Worm (Caenorhabditis elegans): Measurements from ENCODE around the gene R53.4.

Gene R53.4

ce11 chrII:10016013-10016412 lies 48.2 kb upstream of the R53.4 start, which contains the start of gene lec-2 (continued):
- TF ChIP-seq elt-2 (tag; optimal IDR thresholded peaks at IDR 0.05) (no peak), unc-130 (tag; optimal IDR thresholded peaks at IDR 0.05) (no peak), C16A3.4 (tag; optimal IDR thresholded peaks at IDR 0.05) (no peak), dpl-1 (GFP tag; optimal IDR thresholded peaks at IDR 0.05) (no peak), lin-14 (GFP tag; optimal IDR thresholded peaks at IDR 0.05) (peak; percentile 74), aly-2 (tag; optimal IDR thresholded peaks at IDR 0.05) (no peak), pax-3 (tag; optimal IDR thresholded peaks at IDR 0.05) (peak; percentile 11), unc-30 (tag; optimal IDR thresholded peaks at IDR 0.05) (no peak), nhr-12 (tag; optimal IDR thresholded peaks at IDR 0.05) (no peak), fkh-8 (tag; optimal IDR thresholded peaks at IDR 0.05) (peak; percentile 83), lin-35 (GFP tag; optimal IDR thresholded peaks at IDR 0.05) (peak in 1 of 2 experiments; percentile 8), nhr-20 (tag; optimal IDR thresholded peaks at IDR 0.05) (peak; percentile 44), C04F5.9 (tag; optimal IDR thresholded peaks at IDR 0.05) (no peak), efl-1 (optimal IDR thresholded peaks at IDR 0.05) (no peak), efl-1 (GFP tag; optimal IDR thresholded peaks at IDR 0.05 in 1 of 2) (peak in 1 of 2 experiments; percentile 84), fkh-4 (tag; optimal IDR thresholded peaks at IDR 0.05; ENCODE audit: borderline replicate concordance) (no peak), nhr-84 (tag; optimal IDR thresholded peaks at IDR 0.05) (no peak), snpc-4 (tag; optimal IDR thresholded peaks at IDR 0.05) (no peak), lin-39 (tag; optimal IDR thresholded peaks at IDR 0.05) (no peak), nhr-11 (tag; optimal IDR thresholded peaks at IDR 0.05) (no peak), skn-1 (tag; optimal IDR thresholded peaks at IDR 0.05) (no peak), lin-15B (tag; optimal IDR thresholded peaks at IDR 0.05) (no peak), nhr-90 (tag; optimal IDR thresholded peaks at IDR 0.05; ENCODE audit: poor library complexity) (no peak), ceh-8 (GFP tag; optimal IDR thresholded peaks at IDR 0.05) (no peak), F16B12.6 (tag; optimal IDR thresholded peaks at IDR 0.05) (no peak), tbx-2 (tag; optimal IDR thresholded peaks at IDR 0.05) (peak; percentile 28), grh-1 (GFP tag; IDR thresholded peaks at IDR 0.05) (no peak), ztf-4 (tag; optimal IDR thresholded peaks at IDR 0.05) (no peak), nhr-71 (tag; optimal IDR thresholded peaks at IDR 0.05) (peak; percentile 45), nhr-85 (tag) (no peak), nhr-47 (tag; optimal IDR thresholded peaks at IDR 0.05) (peak; percentile 22)

DNA sequence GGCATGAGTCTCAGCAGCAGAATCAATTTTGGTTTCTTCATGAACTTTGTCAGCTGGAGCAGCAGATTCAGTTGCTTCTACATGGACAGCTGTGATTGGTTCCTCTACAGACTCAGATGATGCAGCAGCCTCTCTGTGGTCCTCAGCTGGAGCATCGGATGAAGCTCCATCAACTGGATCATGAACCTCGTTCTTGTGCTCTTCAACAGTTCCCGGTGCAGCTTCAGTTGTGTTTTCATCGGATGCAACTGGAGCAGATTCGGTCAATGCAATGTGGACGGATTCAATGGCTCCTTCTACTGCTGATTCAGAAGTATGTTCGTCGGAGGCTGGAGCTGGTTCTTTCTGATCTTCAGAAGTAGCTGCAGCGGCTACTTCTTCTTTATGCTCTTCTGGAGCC lies 46.5 kb upstream of the R53.4 start:
- TF ChIP-seq ceh-82 (tag; optimal IDR thresholded peaks at IDR 0.05) (no peak), hlh-4 (tag; optimal IDR thresholded peaks at IDR 0.05) (no peak), nhr-76 (tag; optimal IDR thresholded peaks at IDR 0.05) (no peak), pqm-1 (tag; optimal IDR thresholded peaks at IDR 0.05) (no peak), efl-1 (optimal IDR thresholded peaks at IDR 0.05) (no peak), efl-1 (GFP tag; optimal IDR thresholded peaks at IDR 0.05 in 1 of 2) (peak in 1 of 2 experiments; percentile 92)

DNA sequence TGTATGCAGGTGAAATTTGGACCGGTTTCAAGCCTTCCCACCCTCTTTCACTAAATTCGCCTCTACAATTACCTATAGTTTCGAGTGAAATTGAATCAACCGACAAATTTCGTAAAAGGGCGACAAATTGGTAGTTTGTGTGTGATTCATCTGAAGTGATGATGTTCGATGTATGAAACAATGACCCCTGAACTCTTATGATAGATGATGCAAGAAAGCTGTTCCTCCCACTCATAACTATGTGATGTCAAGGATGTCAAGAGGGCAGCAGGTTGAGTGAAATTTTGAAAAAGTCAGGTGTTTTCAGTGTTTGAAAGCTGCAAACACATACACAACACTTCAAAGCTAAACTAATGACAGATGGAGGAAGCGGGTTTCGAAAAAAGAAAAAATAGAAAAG lies 44.6 kb upstream of the R53.4 start:
- TF ChIP-seq ets-5 (GFP tag; IDR thresholded peaks at IDR 0.05) (no peak), lin-35 (GFP tag; optimal IDR thresholded peaks at IDR 0.05) (no peak), pqm-1 (tag; optimal IDR thresholded peaks at IDR 0.05) (no peak), Y116A8C.19 (tag; optimal IDR thresholded peaks at IDR 0.05; ENCODE audit: borderline replicate concordance) (no peak), ces-1 (GFP tag; optimal IDR thresholded peaks at IDR 0.05) (no peak), mep-1 (tag; optimal IDR thresholded peaks at IDR 0.05) (no peak), dsc-1 (tag; optimal IDR thresholded peaks at IDR 0.05) (no peak), zag-1 (tag; optimal IDR thresholded peaks at IDR 0.05) (no peak), dpl-1 (GFP tag; optimal IDR thresholded peaks at IDR 0.05) (no peak), ceh-8 (GFP tag; optimal IDR thresholded peaks at IDR 0.05) (no peak), nhr-71 (tag; optimal IDR thresholded peaks at IDR 0.05) (peak; percentile 18), ceh-82 (tag; optimal IDR thresholded peaks at IDR 0.05) (no peak), mdl-1 (tag; optimal IDR thresholded peaks at IDR 0.05) (no peak), nhr-84 (tag; optimal IDR thresholded peaks at IDR 0.05) (no peak), jun-1 (tag; optimal IDR thresholded peaks at IDR 0.05) (no peak), F16B12.6 (tag; optimal IDR thresholded peaks at IDR 0.05) (no peak), unc-130 (tag; optimal IDR thresholded peaks at IDR 0.05) (peak; percentile 44), C34B4.2 (tag; optimal IDR thresholded peaks at IDR 0.05) (no peak), unc-86 (tag; optimal IDR thresholded peaks at IDR 0.05) (no peak), efl-1 (optimal IDR thresholded peaks at IDR 0.05) (no peak), efl-1 (GFP tag; optimal IDR thresholded peaks at IDR 0.05 in 1 of 2) (peak in 1 of 2 experiments; percentile 88), nhr-12 (tag; optimal IDR thresholded peaks at IDR 0.05) (no peak), nhr-85 (tag) (no peak), nhr-28 (tag; optimal IDR thresholded peaks at IDR 0.05) (no peak), nhr-237 (tag; optimal IDR thresholded peaks at IDR 0.05) (no peak), elt-3 (tag; optimal IDR thresholded peaks at IDR 0.05) (no peak), isw-1 (GFP tag; IDR thresholded peaks at IDR 0.05) (no peak), aly-2 (tag; optimal IDR thresholded peaks at IDR 0.05) (no peak), skn-1 (tag; optimal IDR thresholded peaks at IDR 0.05) (no peak), ceh-63 (GFP tag; optimal IDR thresholded peaks at IDR 0.05) (no peak)

Measured in whole organism, L1 larva.